Worm (Caenorhabditis elegans): ENCODE measurements around the gene col-102.

Gene col-102

DNA sequence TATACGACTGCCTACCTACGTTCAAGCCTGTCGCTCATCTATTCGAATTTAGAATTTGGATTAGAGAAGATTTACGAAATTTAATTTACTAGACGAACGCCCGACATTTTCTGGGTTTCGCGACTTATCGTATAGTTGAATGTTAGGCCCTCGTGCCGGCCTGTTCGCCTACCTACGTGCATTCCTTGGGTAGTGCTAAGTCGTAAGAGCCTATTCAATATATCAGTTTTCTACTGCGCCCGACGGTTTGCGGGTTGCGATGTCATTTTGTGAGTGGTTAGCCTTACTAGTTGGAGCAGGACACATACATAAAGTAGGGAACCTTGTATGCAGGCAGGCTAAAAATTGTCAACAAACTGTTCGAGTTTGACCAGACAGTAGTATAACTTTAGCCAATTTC lies 18.7 kb downstream of the col-102 start:
- TF ChIP-seq C34F6.9 (tag; optimal IDR thresholded peaks at IDR 0.05) = no peak
- TF ChIP-seq mab-5 (tag; optimal IDR thresholded peaks at IDR 0.05) = no peak
- TF ChIP-seq lsy-2 (tag; optimal IDR thresholded peaks at IDR 0.05) = no peak
- no peak for TF ChIP-seq ZK546.5 (tag; optimal IDR thresholded peaks at IDR 0.05)
- no peak for TF ChIP-seq crh-2 (tag; optimal IDR thresholded peaks at IDR 0.05)
- no peak for TF ChIP-seq lin-13 (GFP tag; optimal IDR thresholded peaks at IDR 0.05)
- no peak for TF ChIP-seq sma-9 (GFP tag; optimal IDR thresholded peaks at IDR 0.05)
- no peak for TF ChIP-seq sma-9 (tag; optimal IDR thresholded peaks at IDR 0.05)
- TF ChIP-seq nhr-25 (tag; optimal IDR thresholded peaks at IDR 0.05) = no peak
- TF ChIP-seq nhr-21 (tag; optimal IDR thresholded peaks at IDR 0.05) = no peak
- no peak for TF ChIP-seq lin-39 (tag; optimal IDR thresholded peaks at IDR 0.05)
- TF ChIP-seq nhr-77 (tag; optimal IDR thresholded peaks at IDR 0.05) = no peak
- TF ChIP-seq ama-1 (optimal IDR thresholded peaks at IDR 0.05) = no peak
- no peak for TF ChIP-seq ztf-1 (GFP tag; conservative IDR thresholded peaks at IDR 0.05)
- TF ChIP-seq sma-3 (GFP tag; optimal IDR thresholded peaks at IDR 0.05) = no peak
- TF ChIP-seq skn-1 (tag; optimal IDR thresholded peaks at IDR 0.05) = no peak
- TF ChIP-seq elt-1 (tag; optimal IDR thresholded peaks at IDR 0.05) = no peak

DNA sequence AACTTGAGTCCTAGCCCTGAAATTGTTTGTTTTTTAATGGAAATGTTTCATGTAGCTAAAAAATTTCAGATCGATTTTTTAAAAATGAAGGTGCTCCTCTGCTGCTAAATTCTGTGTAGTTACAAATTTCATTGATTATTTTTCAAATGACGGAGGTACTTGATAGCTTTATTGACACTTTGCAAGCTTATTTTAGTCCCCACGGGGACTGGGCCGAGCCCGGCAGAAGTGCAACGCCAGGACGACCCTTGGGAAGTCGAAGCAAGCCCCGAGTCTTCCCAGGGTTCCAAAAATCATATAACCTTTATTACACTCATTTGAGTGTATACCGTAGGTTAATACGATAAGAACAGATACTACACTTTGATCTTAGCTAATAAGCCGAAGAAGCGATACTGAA lies 19.6 kb downstream of the col-102 start:
- no peak for TF ChIP-seq ZK546.5 (tag; optimal IDR thresholded peaks at IDR 0.05)
- no peak for TF ChIP-seq fos-1 (tag; optimal IDR thresholded peaks at IDR 0.05)
- TF ChIP-seq alr-1 (tag; optimal IDR thresholded peaks at IDR 0.05) = no peak
- TF ChIP-seq snpc-4 (tag; optimal IDR thresholded peaks at IDR 0.05) = no peak
- TF ChIP-seq lin-39 (tag; optimal IDR thresholded peaks at IDR 0.05) = no peak
- TF ChIP-seq unc-62 (GFP tag; optimal IDR thresholded peaks at IDR 0.05) = no peak
- TF ChIP-seq nhr-12 (tag; optimal IDR thresholded peaks at IDR 0.05) = no peak
- TF ChIP-seq peb-1 (tag; optimal IDR thresholded peaks at IDR 0.05) = no peak
- TF ChIP-seq ama-1 (optimal IDR thresholded peaks at IDR 0.05) = no peak
- no peak for TF ChIP-seq crh-2 (tag; optimal IDR thresholded peaks at IDR 0.05)
- TF ChIP-seq mdl-1 (tag; optimal IDR thresholded peaks at IDR 0.05) = no peak

DNA sequence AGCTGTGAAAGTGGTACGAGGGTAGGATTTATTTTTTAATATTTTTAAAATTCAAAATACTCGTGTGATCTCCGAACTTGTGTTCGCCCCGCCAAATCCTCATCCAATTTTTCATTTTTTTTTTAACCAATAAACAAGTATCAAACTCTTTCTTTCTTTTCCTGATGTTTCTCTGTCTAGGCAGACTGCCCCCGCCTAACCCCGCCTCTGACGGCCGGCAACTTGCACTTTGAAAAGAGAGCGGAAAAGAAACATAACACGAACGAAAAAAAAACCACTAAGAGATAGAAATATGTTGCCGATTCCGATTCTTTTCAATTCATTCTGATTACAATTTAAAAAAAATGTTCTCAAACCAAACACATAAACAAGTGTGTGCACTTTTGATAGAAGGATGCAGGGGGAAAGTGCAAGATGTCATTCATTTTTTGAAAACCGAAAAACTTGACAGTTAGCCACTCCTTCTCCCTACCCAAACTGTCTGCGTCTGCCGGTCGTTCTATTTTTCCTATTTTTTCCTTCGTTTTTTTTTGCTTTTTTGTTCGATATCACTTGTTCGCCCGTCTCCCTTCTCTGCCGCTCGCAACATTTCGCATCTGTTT lies 21.8 kb downstream of the col-102 start:
- no peak for TF ChIP-seq nhr-12 (tag; optimal IDR thresholded peaks at IDR 0.05)
- TF ChIP-seq ztf-1 (GFP tag; conservative IDR thresholded peaks at IDR 0.05) = no peak
- TF ChIP-seq ama-1 (optimal IDR thresholded peaks at IDR 0.05) = no peak

DNA sequence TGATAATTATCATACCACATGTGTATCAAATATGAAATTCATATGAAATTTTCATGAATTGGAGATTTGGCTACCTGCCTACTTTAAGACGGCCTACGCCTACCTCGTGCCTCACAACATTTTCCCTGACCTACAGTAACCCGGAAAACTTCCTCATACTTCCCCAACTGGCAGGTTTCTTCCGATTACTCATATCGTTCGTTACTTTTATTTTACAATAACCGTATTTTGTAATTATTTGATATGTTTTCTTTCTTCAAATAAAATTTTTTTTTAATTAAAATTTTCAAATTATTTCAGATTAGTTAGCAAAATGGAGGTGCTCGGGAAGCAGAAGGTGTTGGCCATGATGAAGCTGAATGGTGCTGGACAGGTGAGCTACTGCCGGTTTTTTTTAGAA lies 23.0 kb downstream of the col-102 start, which contains the start of gene nhr-76:
Gene nhr-76 (plus strand): TSS at position 301 of the 400 bp plus-strand sequence.
- TF ChIP-seq nhr-21 (tag; optimal IDR thresholded peaks at IDR 0.05) (no peak), lin-13 (GFP tag; optimal IDR thresholded peaks at IDR 0.05) (no peak)

DNA sequence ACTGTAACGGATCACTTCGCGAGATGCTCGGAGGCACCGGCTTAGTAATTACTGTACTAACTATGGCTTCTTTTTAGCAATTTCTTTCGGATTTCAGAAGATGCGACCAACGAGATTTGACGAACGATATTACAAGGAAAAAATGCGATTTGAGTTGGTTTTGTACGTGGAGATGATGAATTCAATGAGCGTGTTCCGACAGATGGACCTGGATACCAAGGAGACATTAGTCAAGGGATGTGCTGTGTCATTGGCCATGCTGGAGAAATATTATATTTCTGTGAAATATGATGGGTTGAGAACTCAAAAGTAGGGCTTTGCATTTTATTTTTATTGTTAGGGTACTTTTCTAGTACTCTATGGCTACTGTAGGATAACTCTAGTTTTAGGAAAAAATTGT lies 26.4 kb downstream of the col-102 start:
- no peak for TF ChIP-seq Y55F3AM.14 (GFP tag; optimal IDR thresholded peaks at IDR 0.05)
- no peak for TF ChIP-seq alr-1 (tag; optimal IDR thresholded peaks at IDR 0.05)
- no peak for TF ChIP-seq mbf-1 (tag; optimal IDR thresholded peaks at IDR 0.05)
- no peak for TF ChIP-seq ceh-16 (tag; optimal IDR thresholded peaks at IDR 0.05)
- no peak for TF ChIP-seq nhr-6 (tag; optimal IDR thresholded peaks at IDR 0.05)
- TF ChIP-seq lin-13 (GFP tag; optimal IDR thresholded peaks at IDR 0.05) = no peak

DNA sequence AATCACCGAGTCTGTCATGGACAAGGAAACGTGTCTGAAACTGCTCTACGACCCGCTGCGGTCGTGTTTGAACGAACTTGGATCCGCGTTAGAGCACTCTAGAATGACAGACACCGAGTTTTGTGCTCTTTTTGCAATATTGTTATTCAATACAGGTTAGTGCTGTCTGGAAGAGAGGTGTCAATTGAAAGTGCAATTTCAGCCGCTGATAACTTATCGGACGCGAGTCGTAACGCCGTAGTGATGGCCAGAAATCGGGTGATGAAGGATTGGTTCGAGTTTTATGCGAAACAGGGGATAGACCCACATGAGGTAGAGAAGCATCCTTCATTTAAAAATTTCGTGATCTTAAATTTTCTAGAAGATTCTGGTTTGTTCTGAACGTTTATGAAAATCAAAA lies 27.6 kb downstream of the col-102 start:
- TF ChIP-seq egl-27 (tag; optimal IDR thresholded peaks at IDR 0.05) = no peak
- no peak for TF ChIP-seq elt-3 (tag; optimal IDR thresholded peaks at IDR 0.05)
- TF ChIP-seq nhr-25 (tag; optimal IDR thresholded peaks at IDR 0.05) = no peak
- no peak for TF ChIP-seq peb-1 (tag; optimal IDR thresholded peaks at IDR 0.05)
- no peak for TF ChIP-seq nhr-129 (tag; optimal IDR thresholded peaks at IDR 0.05)
- TF ChIP-seq fos-1 (tag; optimal IDR thresholded peaks at IDR 0.05) = no peak
- no peak for TF ChIP-seq sma-9 (GFP tag; optimal IDR thresholded peaks at IDR 0.05)
- no peak for TF ChIP-seq sma-9 (tag; optimal IDR thresholded peaks at IDR 0.05)
- TF ChIP-seq ama-1 (optimal IDR thresholded peaks at IDR 0.05) = no peak
- no peak for TF ChIP-seq ZK546.5 (tag; optimal IDR thresholded peaks at IDR 0.05)
- TF ChIP-seq nhr-10 (tag; optimal IDR thresholded peaks at IDR 0.05) = no peak
- TF ChIP-seq Y55F3AM.14 (GFP tag; optimal IDR thresholded peaks at IDR 0.05) = no peak
- no peak for TF ChIP-seq ztf-11 (tag; optimal IDR thresholded peaks at IDR 0.05)
- TF ChIP-seq mdl-1 (tag; optimal IDR thresholded peaks at IDR 0.05) = no peak
- no peak for TF ChIP-seq nhr-77 (tag; optimal IDR thresholded peaks at IDR 0.05)
- no peak for TF ChIP-seq nhr-12 (tag; optimal IDR thresholded peaks at IDR 0.05)
- no peak for TF ChIP-seq nhr-6 (tag; optimal IDR thresholded peaks at IDR 0.05)
- TF ChIP-seq zag-1 (tag; optimal IDR thresholded peaks at IDR 0.05) = no peak

All from whole organism, L2 larva.